Fruit fly (Drosophila melanogaster): Measurements from ENCODE around the gene CG31917.

Gene CG31917

DNA sequence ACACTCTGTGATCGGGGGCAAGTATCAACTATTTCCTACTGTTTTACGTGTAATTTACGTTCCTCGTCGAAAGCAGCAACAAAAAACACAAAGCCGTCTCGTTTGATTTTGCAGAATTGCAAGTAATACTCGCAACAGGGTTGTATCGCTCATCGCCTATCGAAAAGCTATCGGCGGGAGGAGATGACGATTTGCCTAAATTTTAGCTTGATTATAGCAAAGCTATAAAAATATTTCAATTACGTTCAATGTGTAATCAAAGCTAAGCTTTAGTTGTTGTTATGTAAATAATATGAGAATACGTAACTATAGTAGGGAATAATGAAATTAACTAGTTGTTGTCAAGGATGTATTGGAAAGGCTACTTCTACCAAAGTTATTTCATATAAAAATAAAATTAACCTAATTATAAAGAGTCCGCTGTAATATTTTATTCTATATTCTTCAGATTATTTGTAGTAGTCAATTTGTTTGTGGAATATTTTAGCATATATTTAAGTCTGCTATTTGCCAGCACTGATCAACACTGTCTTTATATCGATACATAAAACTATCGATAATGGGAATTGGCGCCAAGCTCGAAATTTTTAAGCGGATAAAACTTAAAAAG is 49.1 kb upstream of the CG31917 start, which contains the start of gene Rpn11 (continued):
- TF ChIP-seq HLH4C (GFP tag; IDR thresholded peaks at IDR 0.05; ENCODE audit: partially characterized antibody) (peak; percentile 44), Elba2 (GFP tag; optimal IDR thresholded peaks at IDR 0.05) (peak; percentile 4), CG13424 (tag; optimal IDR thresholded peaks at IDR 0.05) (peak; percentile 70), CG6654 (GFP tag; optimal IDR thresholded peaks at IDR 0.05) (no peak), Hmx (GFP tag; optimal IDR thresholded peaks at IDR 0.05) (peak; percentile 23), CG31441 (GFP tag; IDR thresholded peaks at IDR 0.05) (peak; percentile 73), CG3995 (GFP tag; optimal IDR thresholded peaks at IDR 0.05) (peak; percentile 39), CG3163 (GFP tag; optimal IDR thresholded peaks at IDR 0.05) (no peak), toy (GFP tag; IDR thresholded peaks at IDR 0.05) (no peak), Fer1 (GFP tag; optimal IDR thresholded peaks at IDR 0.05) (peak; percentile 43), Dfd (GFP tag; optimal IDR thresholded peaks at IDR 0.05) (no peak), Dref (GFP tag; IDR thresholded peaks at IDR 0.05) (peak; percentile 77), CG1602 (GFP tag; optimal IDR thresholded peaks at IDR 0.05) (peak; percentile 67), CG31224 (GFP tag; IDR thresholded peaks at IDR 0.05) (0 out of 2 replicates have a peak, but pooled peaks have one; percentile 9), Chrac-16 (GFP tag; optimal IDR thresholded peaks at IDR 0.05) (peak; percentile 51), CG6272 (GFP tag; IDR thresholded peaks at IDR 0.05) (0 out of 2 replicates have a peak, but pooled peaks have one; percentile 12), CG13894 (tag; optimal IDR thresholded peaks at IDR 0.05) (peak; percentile 60), CG13296 (GFP tag; optimal IDR thresholded peaks at IDR 0.05) (peak; percentile 68), unpg (GFP tag; optimal IDR thresholded peaks at IDR 0.05) (peak; percentile 41), CG15514 (GFP tag; optimal IDR thresholded peaks at IDR 0.05) (peak; percentile 30), Doc3 (GFP tag; IDR thresholded peaks at IDR 0.05; ENCODE audit: partially characterized antibody) (0 out of 3 replicates have a peak, but pooled peaks have one; percentile 33), CG16815 (GFP tag; optimal IDR thresholded peaks at IDR 0.05) (peak; percentile 44), Bgb (GFP tag; IDR thresholded peaks at IDR 0.05; ENCODE audit: partially characterized antibody) (peak; percentile 36; the same call in 1 of the 2 replicates), Fer3 (tag; optimal IDR thresholded peaks at IDR 0.05) (peak; percentile 66), Abd-B (GFP tag; optimal IDR thresholded peaks at IDR 0.05) (peak; percentile 76), mam (GFP tag; optimal IDR thresholded peaks at IDR 0.05) (peak; percentile 24), tap (tag; optimal IDR thresholded peaks at IDR 0.05) (peak; percentile 53), croc (GFP tag; conservative IDR thresholded peaks at IDR 0.05) (peak; percentile 21; the same call in 1 of the 3 replicates), CG1529 (GFP tag; optimal IDR thresholded peaks at IDR 0.05) (peak; percentile 22), Lim3 (GFP tag; IDR thresholded peaks at IDR 0.05) (no peak), CG8765 (GFP tag; IDR thresholded peaks at IDR 0.05) (no peak), tgo (GFP tag; IDR thresholded peaks at IDR 0.05) (no peak; the same call in 2 of the 3 replicates), CG10654 (GFP tag; optimal IDR thresholded peaks at IDR 0.05) (peak; percentile 36), sim (GFP tag; IDR thresholded peaks at IDR 0.05) (no peak), CG43689 (GFP tag; IDR thresholded peaks at IDR 0.05) (no peak), CG5245 (GFP tag; optimal IDR thresholded peaks at IDR 0.05) (peak; percentile 24), cg (GFP tag; optimal IDR thresholded peaks at IDR 0.05) (no peak), CG2120 (GFP tag; optimal IDR thresholded peaks at IDR 0.05) (peak; percentile 68), lilli (GFP tag; optimal IDR thresholded peaks at IDR 0.05) (peak; percentile 59), CG14860 (GFP tag; IDR thresholded peaks at IDR 0.05; ENCODE audit: partially characterized antibody) (0 out of 3 replicates have a peak, but pooled peaks have one; percentile 32), ro (GFP tag; IDR thresholded peaks at IDR 0.05) (no peak), CG11398 (GFP tag; optimal IDR thresholded peaks at IDR 0.05) (peak; percentile 15), so (GFP tag; IDR thresholded peaks at IDR 0.05) (no peak), Pdp1 (GFP tag; optimal IDR thresholded peaks at IDR 0.05) (peak; percentile 56 to 63), CG9817 (tag; optimal IDR thresholded peaks at IDR 0.05) (peak; percentile 67), chn (GFP tag; optimal IDR thresholded peaks at IDR 0.05) (no peak), sug (tag; optimal IDR thresholded peaks at IDR 0.05) (peak; percentile 78), CG2129 (GFP tag; IDR thresholded peaks at IDR 0.05; ENCODE audit: partially characterized antibody) (0 out of 2 replicates have a peak, but pooled peaks have one; percentile 38), vfl (GFP tag; optimal IDR thresholded peaks at IDR 0.05) (no peak)

Data from whole organism, embryonic.